Fruit fly (Drosophila melanogaster) whole organism, prepupa: Measurements from ENCODE around the gene CG6059.

Source experiments
- Blimp-1 ChIP-seq: fragments of 200-800 bp; sonication (Bioruptor generic); optimal IDR thresholded peaks from 3 replicates; lab custom pipeline; 2017; ENCODE audit warnings: missing biosample characterization, missing genetic modification characterization, mild to moderate bottlenecking, moderate library complexity, missing genetic modification reagents
- CG10631 ChIP-seq: fragments of 200-800 bp; sonication (Bioruptor generic); optimal IDR thresholded peaks from 2 replicates; lab custom pipeline; 2016; ENCODE audit warnings: missing biosample characterization, missing genetic modification characterization
- CG10669 ChIP-seq: fragments of 200-800 bp; sonication (Bioruptor generic); optimal IDR thresholded peaks from 3 replicates; lab custom pipeline; 2018; ENCODE audit warnings: missing biosample characterization, mild to moderate bottlenecking, missing genetic modification characterization, moderate library complexity
- CG11294 ChIP-seq: fragments of 200-800 bp; sonication (Bioruptor generic); IDR thresholded peaks from 2 replicates; pipeline ENCODE4 v1.3.6; 2022; ENCODE audit warnings: missing biosample characterization, missing genetic modification characterization
- CG11762 ChIP-seq: fragments of 200-800 bp; sonication (Bioruptor generic); optimal IDR thresholded peaks from 3 replicates; lab custom pipeline; 2016; ENCODE audit warnings: missing biosample characterization, missing genetic modification characterization; ENCODE audit not compliant: insufficient read depth
- CG11902 ChIP-seq: fragments of 200-800 bp; sonication (Bioruptor generic); optimal IDR thresholded peaks from 3 replicates; lab custom pipeline; 2016; ENCODE audit warnings: missing biosample characterization, missing genetic modification characterization
- CG15336 ChIP-seq: fragments of 200-800 bp; sonication (Bioruptor generic); IDR thresholded peaks from 2 replicates; pipeline ENCODE4 v1.3.6; 2022; ENCODE audit warnings: missing biosample characterization, missing genetic modification characterization
- CG1621 ChIP-seq: fragments of 200-800 bp; sonication (Bioruptor generic); optimal IDR thresholded peaks from 3 replicates; lab custom pipeline; 2018; ENCODE audit warnings: missing biosample characterization, mild to moderate bottlenecking, missing genetic modification characterization
- CG16779 ChIP-seq: fragments of 200-800 bp; sonication (Bioruptor generic); optimal IDR thresholded peaks from 3 replicates; lab custom pipeline; 2017; ENCODE audit warnings: missing biosample characterization, mild to moderate bottlenecking, missing genetic modification characterization
- CG3032 ChIP-seq: fragments of 200-800 bp; optimal IDR thresholded peaks from 2 replicates; lab custom pipeline; 2019; ENCODE audit warnings: missing biosample characterization, mild to moderate bottlenecking, missing genetic modification characterization, moderate library complexity
- CG31627 ChIP-seq: fragments of 200-800 bp; sonication (Bioruptor generic); optimal IDR thresholded peaks from 3 replicates; lab custom pipeline; 2016; ENCODE audit warnings: missing biosample characterization, missing genetic modification characterization
- CG32006 ChIP-seq: fragments of 200-800 bp; sonication (Bioruptor generic); optimal IDR thresholded peaks from 3 replicates; lab custom pipeline; 2017; ENCODE audit warnings: missing biosample characterization, mild to moderate bottlenecking, missing genetic modification characterization
- CG34406 ChIP-seq: fragments of 200-800 bp; sonication (Bioruptor generic); optimal IDR thresholded peaks from 3 replicates; lab custom pipeline; 2016; ENCODE audit warnings: missing biosample characterization, missing genetic modification characterization
- CG3919 ChIP-seq: fragments of 200-800 bp; sonication (Bioruptor generic); optimal IDR thresholded peaks from 3 replicates; lab custom pipeline; 2016; ENCODE audit warnings: missing biosample characterization, missing genetic modification characterization
- CG6276 ChIP-seq: fragments of 200-800 bp; sonication (Bioruptor generic); optimal IDR thresholded peaks from 2 replicates; lab custom pipeline; 2017; ENCODE audit warnings: missing biosample characterization, mild to moderate bottlenecking, missing genetic modification characterization
- CG6792 ChIP-seq: fragments of 200-800 bp; sonication (Bioruptor generic); optimal IDR thresholded peaks from 3 replicates; lab custom pipeline; 2016; ENCODE audit warnings: missing biosample characterization, missing genetic modification characterization
- CG6808 ChIP-seq: fragments of 200-800 bp; sonication (Bioruptor generic); optimal IDR thresholded peaks from 3 replicates; lab custom pipeline; 2017; ENCODE audit warnings: missing biosample characterization, missing genetic modification characterization, mild to moderate bottlenecking, moderate library complexity, missing genetic modification reagents
- CG6854 ChIP-seq: fragments of 200-800 bp; sonication (Bioruptor generic); optimal IDR thresholded peaks from 2 replicates; lab custom pipeline; 2017; ENCODE audit warnings: missing biosample characterization, mild to moderate bottlenecking, missing genetic modification characterization
- CG8119 ChIP-seq: fragments of 200-800 bp; sonication (Bioruptor generic); IDR thresholded peaks from 3 replicates; pipeline ENCODE4 v1.3.6; 2022; ENCODE audit warnings: missing biosample characterization, missing genetic modification characterization
- CG8319 ChIP-seq: fragments of 200-800 bp; sonication (Bioruptor generic); optimal IDR thresholded peaks from 3 replicates; lab custom pipeline; 2016; ENCODE audit warnings: missing biosample characterization, missing genetic modification characterization
- CG8632 ChIP-seq: fragments of 200-800 bp; sonication (Bioruptor generic); optimal IDR thresholded peaks from 3 replicates; lab custom pipeline; 2016; ENCODE audit warnings: missing biosample characterization, missing genetic modification characterization
- CG9139 ChIP-seq: fragments of 200-800 bp; sonication (Bioruptor generic); optimal IDR thresholded peaks from 3 replicates; lab custom pipeline; 2017; ENCODE audit warnings: missing biosample characterization, mild to moderate bottlenecking, missing genetic modification characterization
- Eip75B ChIP-seq: fragments of 200-800 bp; sonication (Bioruptor generic); optimal IDR thresholded peaks from 3 replicates; lab custom pipeline; 2016; ENCODE audit warnings: missing biosample characterization, missing genetic modification characterization
- Eip78C ChIP-seq: fragments of 200-800 bp; sonication (Bioruptor generic); peaks from one replicate; lab custom pipeline; 2016; ENCODE audit warnings: missing biosample characterization, missing genetic modification characterization
- Eip93F ChIP-seq: fragments of 200-800 bp; sonication (Bioruptor generic); optimal IDR thresholded peaks from 2 replicates; lab custom pipeline; 2016; ENCODE audit warnings: missing biosample characterization, mild to moderate bottlenecking, missing genetic modification characterization
- Ets21C ChIP-seq: fragments of 200-800 bp; sonication (Bioruptor generic); optimal IDR thresholded peaks from 3 replicates; lab custom pipeline; 2016; ENCODE audit warnings: missing biosample characterization, missing genetic modification characterization
- Ets96B ChIP-seq: fragments of 200-800 bp; optimal IDR thresholded peaks from 2 replicates; lab custom pipeline; 2019; ENCODE audit warnings: missing biosample characterization, mild to moderate bottlenecking, missing genetic modification characterization, moderate library complexity
- Gug ChIP-seq: fragments of 200-800 bp; sonication (Bioruptor generic); IDR thresholded peaks from 2 replicates; pipeline ENCODE4 v1.3.6; 2022; ENCODE audit warnings: missing biosample characterization, missing genetic modification characterization
- Hr39 ChIP-seq: fragments of 200-800 bp; sonication (Bioruptor generic); optimal IDR thresholded peaks from 2 replicates; lab custom pipeline; 2016; ENCODE audit warnings: missing biosample characterization, missing genetic modification characterization
- Hr4 ChIP-seq: fragments of 200-800 bp; sonication (Bioruptor generic); optimal IDR thresholded peaks from 3 replicates; lab custom pipeline; 2016; ENCODE audit warnings: missing biosample characterization, missing genetic modification characterization
- Lpt ChIP-seq: fragments of 200-800 bp; sonication (Bioruptor generic); optimal IDR thresholded peaks from 3 replicates; lab custom pipeline; 2016; ENCODE audit warnings: missing biosample characterization, missing genetic modification characterization
- Met ChIP-seq: fragments of 200-800 bp; sonication (Bioruptor generic); optimal IDR thresholded peaks from 3 replicates; lab custom pipeline; 2016; ENCODE audit warnings: missing biosample characterization, missing genetic modification characterization
- OdsH ChIP-seq: fragments of 200-800 bp; sonication (Bioruptor generic); optimal IDR thresholded peaks from 3 replicates; lab custom pipeline; 2016; ENCODE audit warnings: missing biosample characterization, missing genetic modification characterization
- Smox ChIP-seq: fragments of 200-800 bp; sonication (Bioruptor generic); optimal IDR thresholded peaks from 3 replicates; lab custom pipeline; 2016; ENCODE audit warnings: missing biosample characterization, missing genetic modification characterization
- Sox102F ChIP-seq: fragments of 200-800 bp; sonication (Bioruptor generic); optimal IDR thresholded peaks from 2 replicates; lab custom pipeline; 2016; ENCODE audit warnings: missing biosample characterization, mild to moderate bottlenecking, missing genetic modification characterization
- Sox14 ChIP-seq: fragments of 200-800 bp; sonication (Bioruptor generic); optimal IDR thresholded peaks from 3 replicates; lab custom pipeline; 2016; ENCODE audit warnings: missing biosample characterization, missing genetic modification characterization
- achi ChIP-seq: fragments of 200-800 bp; sonication (Bioruptor generic); optimal IDR thresholded peaks from 3 replicates; lab custom pipeline; 2016; ENCODE audit warnings: missing biosample characterization, missing genetic modification characterization
- acj6 ChIP-seq: fragments of 200-800 bp; sonication (Bioruptor generic); optimal IDR thresholded peaks from 3 replicates; lab custom pipeline; 2016; ENCODE audit warnings: missing biosample characterization, missing genetic modification characterization
- cyc ChIP-seq: fragments of 200-800 bp; sonication (Bioruptor generic); optimal IDR thresholded peaks from 3 replicates; lab custom pipeline; 2016; ENCODE audit warnings: missing biosample characterization, missing genetic modification characterization
- dac ChIP-seq: fragments of 200-800 bp; sonication (Bioruptor generic); optimal IDR thresholded peaks from 2 replicates; lab custom pipeline; 2017; ENCODE audit warnings: missing biosample characterization, mild to moderate bottlenecking, missing genetic modification characterization
- dsx ChIP-seq: fragments of 200-800 bp; optimal IDR thresholded peaks from 3 replicates; lab custom pipeline; 2019; ENCODE audit warnings: missing biosample characterization, mild to moderate bottlenecking, missing genetic modification characterization, moderate library complexity; ENCODE audit not compliant: poor library complexity, severe bottlenecking
- eg ChIP-seq: fragments of 200-800 bp; sonication (Bioruptor generic); IDR thresholded peaks from 3 replicates; pipeline ENCODE4 v1.3.6; 2022; ENCODE audit warnings: missing biosample characterization, missing genetic modification characterization
- esn ChIP-seq: fragments of 200-800 bp; sonication (Bioruptor generic); optimal IDR thresholded peaks from 2 replicates; lab custom pipeline; 2016; ENCODE audit warnings: missing biosample characterization, mild to moderate bottlenecking, missing genetic modification characterization, moderate library complexity
- fd59A ChIP-seq: fragments of 200-800 bp; sonication (Bioruptor generic); optimal IDR thresholded peaks from 2 replicates; lab custom pipeline; 2017; ENCODE audit warnings: missing biosample characterization, mild to moderate bottlenecking, missing genetic modification characterization, missing genetic modification reagents
- lz ChIP-seq: fragments of 200-800 bp; sonication (Bioruptor generic); optimal IDR thresholded peaks from 3 replicates; lab custom pipeline; 2016; ENCODE audit warnings: missing biosample characterization, missing genetic modification characterization
- net ChIP-seq: fragments of 200-800 bp; sonication (Bioruptor generic); optimal IDR thresholded peaks from 3 replicates; lab custom pipeline; 2016; ENCODE audit warnings: missing biosample characterization, missing genetic modification characterization
- pdm3 ChIP-seq: fragments of 200-800 bp; sonication (Bioruptor generic); optimal IDR thresholded peaks from 3 replicates; lab custom pipeline; 2016; ENCODE audit warnings: missing biosample characterization, missing genetic modification characterization
- spab ChIP-seq: fragments of 200-800 bp; sonication (Bioruptor generic); optimal IDR thresholded peaks from 2 replicates; lab custom pipeline; 2017; ENCODE audit warnings: missing biosample characterization, mild to moderate bottlenecking, missing genetic modification characterization, missing genetic modification reagents
- ss ChIP-seq, 2 experiments: fragments of 200-800 bp; sonication (Bioruptor generic); optimal IDR thresholded peaks; 2 replicates in 1 of 2; 3 replicates in 1 of 2; lab custom pipeline; 2017 to 2018; ENCODE audit warnings: mild to moderate bottlenecking in 2 of 2, missing biosample characterization in 2 of 2, missing genetic modification characterization in 2 of 2, moderate library complexity in 1 of 2
- svp ChIP-seq: fragments of 200-800 bp; sonication (Bioruptor generic); peaks from one replicate; lab custom pipeline; 2016; ENCODE audit warnings: missing biosample characterization, missing genetic modification characterization
- topi ChIP-seq: fragments of 200-800 bp; sonication (Bioruptor generic); optimal IDR thresholded peaks from 3 replicates; lab custom pipeline; 2016; ENCODE audit warnings: missing biosample characterization, missing genetic modification characterization
- vri ChIP-seq: fragments of 200-800 bp; sonication (Bioruptor generic); optimal IDR thresholded peaks from 3 replicates; lab custom pipeline; 2016; ENCODE audit warnings: missing biosample characterization, mild to moderate bottlenecking, missing genetic modification characterization

The CG6059 gene

DNA sequence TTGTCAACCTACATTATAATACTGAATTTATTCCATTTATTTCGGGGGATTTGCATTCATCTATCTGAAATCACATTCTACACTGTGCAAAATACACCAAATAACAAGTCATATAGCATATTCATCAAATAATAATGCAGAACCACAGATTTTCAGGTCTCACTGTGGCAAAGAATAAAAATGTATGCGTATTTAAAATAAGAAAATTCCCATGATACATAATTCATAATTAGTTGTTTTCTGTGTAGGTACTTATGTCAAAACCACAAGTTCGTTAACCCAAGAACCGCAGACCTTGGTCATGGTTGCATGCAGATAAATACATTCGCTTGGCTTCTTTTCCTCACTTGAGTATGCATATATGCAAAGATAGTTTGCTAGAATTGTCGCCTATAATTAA, 32.2 kb downstream of the CG6059 start:
- TF ChIP-seq Ets96B (tag; lab: Kevin White, UChicago) (peak; percentile 30), achi (GFP tag; lab: Kevin White, UChicago) (peak; percentile 36), Hr39 (GFP tag; lab: Kevin White, UChicago) (peak; percentile 17), net (GFP tag; lab: Kevin White, UChicago) (peak; percentile 5), Met (GFP tag; lab: Kevin White, UChicago) (peak; percentile 31), CG31627 (peak; percentile 18), CG8632 (GFP tag; lab: Kevin White, UChicago) (no peak), dsx (peak; percentile 20), CG6854 (no peak), Ets21C (GFP tag; lab: Kevin White, UChicago) (peak; percentile 5), CG8319 (GFP tag; lab: Kevin White, UChicago) (no peak), pdm3 (peak; percentile 25), Gug (GFP tag; lab: Robert Waterston, UW) (no peak), CG15336 (GFP tag; lab: Robert Waterston, UW) (peak; percentile 22; the same call in 1 of the 2 replicates), CG6808 (peak; percentile 19), dac (GFP tag; lab: Kevin White, UChicago) (no peak), lz (peak; percentile 1), Sox14 (GFP tag; lab: Kevin White, UChicago) (peak; percentile 27), CG11902 (GFP tag; lab: Kevin White, UChicago) (peak; percentile 12), CG8119 (peak; percentile 29; the same call in 1 of the 3 replicates), topi (peak; percentile 30), Smox (GFP tag; lab: Kevin White, UChicago) (no peak), CG11294 (GFP tag; lab: Robert Waterston, UW) (no peak), spab (GFP tag; lab: Kevin White, UChicago) (peak; percentile 4), acj6 (GFP tag; lab: Kevin White, UChicago) (peak; percentile 39), CG3032 (tag; lab: Kevin White, UChicago) (peak; percentile 31), CG10669 (GFP tag; lab: Kevin White, UChicago) (peak; percentile 35), CG3919 (peak; percentile 52), cyc (peak; percentile 16), svp (GFP tag; lab: Kevin White, UChicago) (peak; percentile 68), Eip93F (no peak), CG9139 (GFP tag; lab: Kevin White, UChicago) (no peak), Lpt (GFP tag; lab: Kevin White, UChicago) (no peak), Blimp-1 (GFP tag; lab: Kevin White, UChicago) (no peak), CG32006 (GFP tag; lab: Kevin White, UChicago) (peak; percentile 44), CG34406 (GFP tag; lab: Kevin White, UChicago) (no peak), CG11762 (GFP tag; lab: Kevin White, UChicago) (no peak), CG1621 (tag; lab: Kevin White, UChicago) (peak; percentile 22), vri (GFP tag; lab: Kevin White, UChicago) (peak; percentile 27), CG16779 (tag; lab: Kevin White, UChicago) (no peak), CG6276 (GFP tag; lab: Kevin White, UChicago) (no peak), ss (GFP tag; optimal IDR thresholded peaks at IDR 0.05; lab: Kevin White, UChicago) (peak; percentile 24 to 27), esn (GFP tag; lab: Kevin White, UChicago) (no peak), OdsH (GFP tag; lab: Kevin White, UChicago) (peak; percentile 43), Eip78C (peak; percentile 62), Hr4 (GFP tag; lab: Kevin White, UChicago) (peak; percentile 36), Sox102F (GFP tag; lab: Kevin White, UChicago) (no peak), CG6792 (GFP tag; lab: Kevin White, UChicago) (peak; percentile 33), CG10631 (GFP tag; lab: Kevin White, UChicago) (peak; percentile 32), Eip75B (peak; percentile 24), fd59A (GFP tag; lab: Kevin White, UChicago) (peak; percentile 3), eg (GFP tag; lab: Robert Waterston, UW) (peak; percentile 53; the same call in 2 of the 3 replicates)
